Worm (Caenorhabditis elegans): ENCODE data around the gene dyn-1.

dyn-1 gene

DNA sequence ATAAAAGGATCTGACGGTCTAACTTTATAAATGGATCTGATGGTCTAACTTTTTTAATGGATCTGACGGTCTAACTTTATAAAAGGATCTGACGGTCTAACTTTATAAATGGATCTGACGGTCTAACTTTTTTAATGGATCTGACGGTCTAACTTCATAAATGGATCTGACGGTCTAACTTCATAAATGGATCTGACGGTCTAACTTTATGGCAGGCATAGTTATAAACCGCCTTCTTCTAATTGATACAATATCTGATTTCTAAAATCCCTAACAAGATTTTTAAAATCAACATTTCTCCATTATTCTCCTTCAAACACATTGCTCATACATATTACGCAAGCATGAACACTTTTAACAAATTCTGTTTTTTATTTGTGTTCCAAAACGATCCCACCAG lies 28.4 kb downstream of the dyn-1 start, which contains the start of gene K09A9.8:
K09A9.8 (minus strand) TSS at position 101 of the 400 bp plus-strand sequence.
- TF ChIP-seq ztf-29 (GFP tag; IDR thresholded peaks at IDR 0.05) (no peak), med-1 (GFP tag; optimal IDR thresholded peaks at IDR 0.05; ENCODE audit: insufficient read depth) (no peak), ztf-23 (GFP tag; IDR thresholded peaks at IDR 0.05) (no peak), flt-1 (GFP tag; IDR thresholded peaks at IDR 0.05) (no peak), cog-1 (tag; optimal IDR thresholded peaks at IDR 0.05) (no peak), T22C8.4 (GFP tag; IDR thresholded peaks at IDR 0.05) (no peak), ref-1 (GFP tag; conservative IDR thresholded peaks at IDR 0.05) (no peak), tab-1 (GFP tag; IDR thresholded peaks at IDR 0.05) (no peak), klf-2 (GFP tag; conservative IDR thresholded peaks at IDR 0.05) (no peak)

DNA sequence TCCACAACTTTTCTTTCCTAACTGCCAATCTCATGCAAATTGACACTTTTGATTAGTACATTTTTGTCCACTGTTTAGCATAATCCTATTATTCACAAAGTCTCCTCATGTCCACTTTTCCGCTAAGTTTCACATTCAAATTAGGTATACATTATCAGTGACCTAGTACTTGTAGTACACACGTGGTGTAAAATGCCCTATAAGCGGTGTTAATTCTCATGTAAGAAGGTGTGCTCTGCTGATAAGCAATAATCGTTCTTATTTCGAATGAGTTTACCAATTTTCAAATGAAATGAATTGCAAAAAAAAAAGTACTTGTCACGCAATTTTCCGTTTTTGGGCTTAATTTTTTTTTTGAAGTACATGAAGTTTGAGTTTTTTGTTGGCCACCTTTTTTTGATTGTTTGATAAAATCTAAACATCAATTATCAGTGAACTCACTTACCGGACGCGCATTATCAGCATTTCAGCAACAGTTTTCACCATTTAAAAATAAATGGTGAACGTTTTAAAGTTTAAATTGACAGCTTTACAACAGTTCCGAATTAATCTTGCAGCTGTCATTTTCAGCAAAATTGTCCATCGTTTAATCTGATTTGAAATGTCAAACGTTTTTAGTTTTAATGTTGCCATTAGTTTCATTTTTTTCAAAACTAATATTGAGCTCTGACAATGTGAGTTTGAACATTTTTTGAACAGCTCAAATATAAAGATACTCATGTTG lies 30.1 kb downstream of the dyn-1 start:
- TF ChIP-seq tab-1 (GFP tag; IDR thresholded peaks at IDR 0.05) (no peak), cog-1 (tag; optimal IDR thresholded peaks at IDR 0.05) (no peak), ztf-23 (GFP tag; IDR thresholded peaks at IDR 0.05) (no peak), klf-2 (GFP tag; conservative IDR thresholded peaks at IDR 0.05) (no peak), ref-1 (GFP tag; conservative IDR thresholded peaks at IDR 0.05) (no peak), med-1 (GFP tag; optimal IDR thresholded peaks at IDR 0.05; ENCODE audit: insufficient read depth) (no peak), T22C8.4 (GFP tag; IDR thresholded peaks at IDR 0.05) (no peak), flt-1 (GFP tag; IDR thresholded peaks at IDR 0.05) (no peak), ztf-29 (GFP tag; IDR thresholded peaks at IDR 0.05) (no peak)

DNA sequence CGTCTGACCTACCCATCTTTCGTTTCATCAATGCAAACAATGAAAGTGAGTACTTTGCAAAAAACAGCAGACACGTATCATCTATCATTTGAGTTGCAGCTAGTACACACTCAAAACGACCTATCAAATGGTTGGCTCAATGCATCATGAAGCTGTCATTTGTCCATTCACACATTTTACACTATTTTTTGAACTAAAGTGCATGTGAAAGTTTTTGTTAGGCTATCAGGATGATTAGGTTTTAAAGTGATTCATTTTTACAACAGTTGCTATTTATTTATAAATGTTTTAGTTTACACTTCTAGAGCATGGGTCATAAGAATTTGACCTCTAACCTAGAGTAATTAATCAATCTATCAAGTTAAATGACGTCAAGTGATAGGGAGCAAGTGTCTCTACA lies 31.2 kb downstream of the dyn-1 start:
- TF ChIP-seq flt-1 (GFP tag; IDR thresholded peaks at IDR 0.05), result no peak
- no peak for TF ChIP-seq ztf-23 (GFP tag; IDR thresholded peaks at IDR 0.05)
- TF ChIP-seq ztf-29 (GFP tag; IDR thresholded peaks at IDR 0.05), result no peak
- TF ChIP-seq cog-1 (tag; optimal IDR thresholded peaks at IDR 0.05), result no peak
- no peak for TF ChIP-seq tab-1 (GFP tag; IDR thresholded peaks at IDR 0.05)
- no peak for TF ChIP-seq med-1 (GFP tag; optimal IDR thresholded peaks at IDR 0.05; ENCODE audit: insufficient read depth)
- no peak for TF ChIP-seq ref-1 (GFP tag; conservative IDR thresholded peaks at IDR 0.05)
- no peak for TF ChIP-seq T22C8.4 (GFP tag; IDR thresholded peaks at IDR 0.05)
- TF ChIP-seq klf-2 (GFP tag; conservative IDR thresholded peaks at IDR 0.05), result no peak

DNA sequence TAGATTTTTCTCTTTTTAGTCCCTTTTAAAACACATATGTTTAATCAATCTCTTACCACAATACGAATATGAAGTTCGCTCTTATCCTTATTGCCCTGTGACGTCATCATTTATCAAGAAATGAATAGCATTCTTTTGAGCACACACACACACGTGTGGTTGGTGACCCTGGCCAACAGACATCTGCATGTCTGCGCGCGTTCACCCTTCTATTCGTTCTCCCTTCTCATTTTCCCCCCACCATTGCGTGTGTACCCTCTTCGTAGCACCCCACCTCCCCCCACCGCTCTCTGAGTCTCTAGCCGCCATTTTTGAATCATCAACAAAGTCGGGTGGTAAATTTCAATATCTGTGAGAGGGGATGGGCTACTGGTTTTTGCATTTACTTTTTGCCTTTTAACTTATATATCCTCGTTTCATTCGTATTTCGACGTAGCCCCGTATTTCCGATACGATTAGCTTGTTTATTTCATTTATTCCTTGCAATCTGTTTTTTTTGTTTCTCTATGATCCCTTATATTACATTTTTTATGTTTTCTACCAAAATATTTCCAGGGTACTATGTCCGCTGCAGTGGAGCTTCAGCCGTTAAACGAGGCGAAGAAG lies 31.9 kb downstream of the dyn-1 start, which contains the start of gene ent-2:
ent-2 (plus strand) TSS at position 556 of the 606 bp plus-strand sequence.
- TF ChIP-seq ztf-23 (GFP tag; IDR thresholded peaks at IDR 0.05), result peak; percentile 99
- no peak for TF ChIP-seq cog-1 (tag; optimal IDR thresholded peaks at IDR 0.05)

DNA sequence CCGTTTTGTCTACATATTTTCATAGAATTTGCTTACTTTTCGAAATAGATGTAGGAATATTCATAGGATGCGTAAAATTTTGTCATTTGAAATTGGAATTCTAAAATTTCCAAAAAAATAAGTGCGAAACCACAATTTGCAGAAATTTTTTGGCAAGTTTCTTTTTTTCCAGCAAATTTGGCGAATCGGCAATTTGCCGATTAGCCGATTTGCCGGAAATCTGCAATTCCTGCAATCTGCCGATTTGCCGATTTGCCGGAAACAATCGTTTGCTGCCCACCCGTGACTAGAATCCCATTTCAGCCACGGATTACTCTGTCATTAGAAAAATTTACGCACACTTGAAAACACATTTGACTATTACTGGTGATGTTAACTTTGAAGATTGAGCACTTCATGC lies 35.5 kb downstream of the dyn-1 start:
- TF ChIP-seq ztf-29 (GFP tag; IDR thresholded peaks at IDR 0.05) (no peak), klf-2 (GFP tag; conservative IDR thresholded peaks at IDR 0.05) (no peak), med-1 (GFP tag; optimal IDR thresholded peaks at IDR 0.05; ENCODE audit: insufficient read depth) (no peak), cog-1 (tag; optimal IDR thresholded peaks at IDR 0.05) (no peak), T22C8.4 (GFP tag; IDR thresholded peaks at IDR 0.05) (no peak), ztf-23 (GFP tag; IDR thresholded peaks at IDR 0.05) (no peak), tab-1 (GFP tag; IDR thresholded peaks at IDR 0.05) (no peak), flt-1 (GFP tag; IDR thresholded peaks at IDR 0.05) (no peak), ref-1 (GFP tag; conservative IDR thresholded peaks at IDR 0.05) (no peak)

DNA sequence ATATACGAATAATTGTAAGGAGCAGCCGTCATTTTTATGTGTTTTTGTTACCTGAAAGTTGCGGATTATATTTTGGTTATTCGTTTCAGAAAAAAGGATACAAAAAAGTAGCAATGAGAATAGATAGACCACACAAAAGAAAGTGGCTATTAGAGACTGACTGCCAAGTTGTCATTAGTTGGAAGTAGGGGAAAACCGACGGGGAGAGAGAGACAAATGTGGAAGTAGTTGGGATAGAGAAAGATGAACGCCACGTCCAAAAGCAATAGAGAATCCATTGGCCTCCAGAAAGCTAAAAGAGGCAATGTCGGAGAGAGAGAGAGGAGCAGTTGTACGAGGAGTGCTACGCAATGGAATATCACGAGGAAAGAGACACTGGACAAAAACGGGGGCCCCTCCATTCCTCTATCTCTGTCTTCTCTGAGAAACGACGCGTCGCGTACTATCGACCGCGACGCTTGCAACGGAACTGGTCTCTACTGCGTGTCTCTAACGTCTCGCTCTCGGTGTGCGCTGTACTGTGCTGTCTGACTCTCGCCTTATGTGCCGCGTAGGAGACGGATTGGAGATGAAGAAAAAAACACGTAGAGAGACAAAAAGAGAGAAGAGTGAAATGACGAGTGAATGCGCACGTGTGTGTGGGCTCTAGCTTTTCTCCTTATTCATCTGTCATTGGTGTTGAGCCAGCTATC lies 38.0 kb downstream of the dyn-1 start, which contains the start of gene rab-14:
rab-14 (minus strand) TSS at position 51 of the 692 bp plus-strand sequence.
- TF ChIP-seq cog-1 (tag; optimal IDR thresholded peaks at IDR 0.05), result peak; percentile 2
- TF ChIP-seq klf-2 (GFP tag; conservative IDR thresholded peaks at IDR 0.05), result no peak
- no peak for TF ChIP-seq med-1 (GFP tag; optimal IDR thresholded peaks at IDR 0.05; ENCODE audit: insufficient read depth)
- TF ChIP-seq T22C8.4 (GFP tag; IDR thresholded peaks at IDR 0.05), result no peak
- 0 out of 2 replicates have a peak, but pooled peaks have one; percentile 17 for TF ChIP-seq tab-1 (GFP tag; IDR thresholded peaks at IDR 0.05)
- TF ChIP-seq ztf-23 (GFP tag; IDR thresholded peaks at IDR 0.05), result peak; percentile 80
- no peak for TF ChIP-seq ztf-29 (GFP tag; IDR thresholded peaks at IDR 0.05)
- TF ChIP-seq flt-1 (GFP tag; IDR thresholded peaks at IDR 0.05), result peak; percentile 57; the same call in 1 of the 2 replicates

DNA sequence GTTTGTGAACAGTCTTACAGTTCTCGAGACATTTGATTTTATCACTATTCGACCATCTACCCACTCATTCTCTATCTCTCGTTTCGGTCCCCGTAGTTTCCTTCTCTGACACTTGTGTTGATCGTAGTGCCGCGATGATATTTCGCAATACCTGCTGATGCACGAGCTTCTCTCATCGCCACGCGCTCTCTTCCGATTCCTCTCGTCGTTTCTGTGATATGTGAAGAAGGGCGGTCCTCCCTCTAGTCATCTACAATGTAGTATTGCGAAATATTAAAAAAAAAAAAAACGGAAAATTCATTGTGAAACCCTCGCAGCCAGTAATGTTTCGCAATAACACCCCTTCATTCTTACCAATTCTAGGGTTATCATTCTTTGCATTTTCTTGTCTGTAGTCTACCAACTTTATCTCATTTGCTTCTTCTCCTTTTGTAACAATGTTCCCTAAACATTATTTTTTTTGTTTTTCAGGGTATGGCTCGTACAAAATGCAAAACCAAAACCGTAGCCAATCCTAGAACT lies 38.9 kb downstream of the dyn-1 start, which contains the start of gene nipi-3:
nipi-3 (plus strand) TSS at position 472 of the 522 bp plus-strand sequence.
- no peak for TF ChIP-seq klf-2 (GFP tag; conservative IDR thresholded peaks at IDR 0.05)
- TF ChIP-seq cog-1 (tag; optimal IDR thresholded peaks at IDR 0.05), result no peak
- TF ChIP-seq ztf-29 (GFP tag; IDR thresholded peaks at IDR 0.05), result no peak

DNA sequence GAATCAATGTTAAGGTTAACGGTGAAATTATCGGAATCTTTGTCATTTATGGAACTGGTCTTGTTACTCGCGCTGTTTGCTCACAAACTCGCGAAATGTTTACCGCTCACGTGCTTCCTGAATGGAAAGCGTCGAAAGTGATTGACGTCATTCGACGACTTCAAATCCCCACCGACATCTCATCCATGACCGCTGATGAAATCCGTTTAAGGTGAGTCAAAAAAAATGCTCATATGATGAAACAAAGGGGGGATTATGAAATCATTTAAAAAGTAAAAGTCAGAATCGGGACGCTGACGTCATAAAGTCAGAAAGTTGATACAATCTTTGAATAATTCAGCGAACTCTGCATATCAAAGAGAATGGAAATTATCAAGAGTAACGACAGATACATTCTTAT lies 39.9 kb downstream of the dyn-1 start:
- TF ChIP-seq ztf-23 (GFP tag; IDR thresholded peaks at IDR 0.05), result no peak
- no peak for TF ChIP-seq cog-1 (tag; optimal IDR thresholded peaks at IDR 0.05)
- no peak for TF ChIP-seq flt-1 (GFP tag; IDR thresholded peaks at IDR 0.05)
- no peak for TF ChIP-seq T22C8.4 (GFP tag; IDR thresholded peaks at IDR 0.05)
- TF ChIP-seq klf-2 (GFP tag; conservative IDR thresholded peaks at IDR 0.05), result no peak
- no peak for TF ChIP-seq ztf-29 (GFP tag; IDR thresholded peaks at IDR 0.05)
- no peak for TF ChIP-seq med-1 (GFP tag; optimal IDR thresholded peaks at IDR 0.05; ENCODE audit: insufficient read depth)
- TF ChIP-seq tab-1 (GFP tag; IDR thresholded peaks at IDR 0.05), result no peak
- TF ChIP-seq ref-1 (GFP tag; conservative IDR thresholded peaks at IDR 0.05), result no peak

DNA sequence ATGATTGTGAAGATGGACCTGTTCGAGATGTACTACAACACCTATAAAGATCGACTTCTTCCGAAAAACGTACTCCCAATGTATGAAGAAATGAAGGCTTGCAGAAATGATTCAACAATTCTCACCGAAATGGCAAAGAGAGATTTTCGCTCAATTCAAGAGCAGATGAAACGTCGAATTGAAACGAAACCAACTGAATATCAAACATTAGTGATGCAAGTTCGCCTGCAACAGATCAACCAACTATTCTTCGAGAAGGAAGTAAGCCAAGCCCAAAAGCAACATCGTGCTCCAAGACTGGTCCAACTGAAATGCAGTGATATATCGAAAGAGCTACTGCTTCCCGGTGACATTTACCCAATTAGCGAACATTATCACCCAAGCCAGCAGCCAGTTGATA lies 41.0 kb downstream of the dyn-1 start:
- no peak for TF ChIP-seq klf-2 (GFP tag; conservative IDR thresholded peaks at IDR 0.05)
- TF ChIP-seq T22C8.4 (GFP tag; IDR thresholded peaks at IDR 0.05), result no peak
- TF ChIP-seq flt-1 (GFP tag; IDR thresholded peaks at IDR 0.05), result no peak
- TF ChIP-seq cog-1 (tag; optimal IDR thresholded peaks at IDR 0.05), result no peak
- no peak for TF ChIP-seq med-1 (GFP tag; optimal IDR thresholded peaks at IDR 0.05; ENCODE audit: insufficient read depth)
- TF ChIP-seq tab-1 (GFP tag; IDR thresholded peaks at IDR 0.05), result no peak
- TF ChIP-seq ztf-23 (GFP tag; IDR thresholded peaks at IDR 0.05), result no peak
- no peak for TF ChIP-seq ztf-29 (GFP tag; IDR thresholded peaks at IDR 0.05)
- TF ChIP-seq ref-1 (GFP tag; conservative IDR thresholded peaks at IDR 0.05), result no peak
